Worm (Caenorhabditis elegans) whole organism, L4 larva: ENCODE data around the gene gid-8.

ENCODE experiments used
- Y48G9A.11 ChIP-seq: fragments of 200-800 bp; sonication (Bioruptor generic); IDR thresholded peaks from 2 replicates; pipeline ENCODE4 v1.3.6; 2022; ENCODE audit warnings: missing genetic modification reagents, missing genetic modification characterization, missing compliant biosample characterization
- dve-1 ChIP-seq: sonication (generic microtip); optimal IDR thresholded peaks from 2 replicates; lab custom pipeline; 2017; ENCODE audit warnings: antibody characterized with exemption, mild to moderate bottlenecking, missing genetic modification characterization, missing compliant biosample characterization; ENCODE audit not compliant: insufficient read depth

- TF ChIP-seq Y48G9A.11 (GFP tag; lab: Robert Waterston, UW) (no peak), dve-1 (tag; lab: Kevin White, UChicago) (no peak)
Observed at ce11 chrV:1435106-1435505, 32.4 kb upstream of the gid-8 start.
